Worm (Caenorhabditis elegans) whole organism, early embryonic: ENCODE data around the gene Y82E9BR.5.

Source experiments
- aly-1 ChIP-seq: sonication (generic microtip); optimal IDR thresholded peaks from 2 replicates; lab custom pipeline; 2016; ENCODE audit warnings: missing genetic modification characterization, missing compliant biosample characterization
- ama-1 ChIP-seq: fragments of 150-350 bp; optimal IDR thresholded peaks from 2 replicates; lab custom pipeline; 2014
- flt-1 ChIP-seq: fragments of 200-800 bp; sonication (Bioruptor generic); IDR thresholded peaks from 2 replicates; pipeline ENCODE4 v1.3.6; 2022; ENCODE audit warnings: missing genetic modification characterization, missing compliant biosample characterization
- hnd-1 ChIP-seq: sonication (generic microtip); optimal IDR thresholded peaks from 2 replicates; lab custom pipeline; 2016; ENCODE audit warnings: missing genetic modification characterization, missing compliant biosample characterization
- tbx-11 ChIP-seq: fragments of 200-800 bp; sonication (Bioruptor generic); IDR thresholded peaks from 2 replicates; pipeline ENCODE4 v1.3.6; 2022; ENCODE audit warnings: missing genetic modification characterization, missing compliant biosample characterization

DNA sequence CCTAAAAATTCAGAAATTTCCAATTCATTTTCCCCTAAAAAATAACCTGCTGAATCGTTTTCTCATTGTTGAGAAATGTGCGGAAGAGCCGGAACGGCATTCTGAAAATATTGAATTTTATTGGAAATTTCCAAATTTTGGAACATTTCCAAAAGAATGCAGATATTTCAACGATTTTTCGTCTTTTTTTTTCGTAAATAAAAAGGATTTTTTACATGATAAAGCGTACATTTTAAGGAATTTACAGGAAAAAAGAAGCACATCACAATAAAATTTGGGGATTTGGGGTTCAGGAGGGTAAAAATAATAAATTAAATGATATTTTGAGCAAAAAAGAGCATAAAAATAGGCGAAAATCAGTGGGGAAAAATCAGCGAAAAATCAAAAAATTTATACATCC lies 25.0 kb downstream of the Y82E9BR.5 start, which contains the start of gene Y82E9BR.22:
- TF ChIP-seq tbx-11 (GFP tag; lab: Robert Waterston, UW) (no peak), flt-1 (GFP tag; lab: Robert Waterston, UW) (no peak), hnd-1 (tag; lab: Kevin White, UChicago) (no peak), ama-1 (lab: Kevin White, UChicago) (no peak), aly-1 (tag; lab: Kevin White, UChicago) (no peak)
